Worm (Caenorhabditis elegans) whole organism, L3 larva: ENCODE data around the gene sra-36.
A peak's percentile ranks its signal among the peaks of the same experiment; 100 is the strongest.

ENCODE experiments used
- R02D3.7 ChIP-seq: fragments of 150-350 bp; optimal IDR thresholded peaks from 2 replicates; lab custom pipeline; 2014; ENCODE audit warnings: missing biosample characterization, missing genetic modification characterization
- ZK546.5 ChIP-seq: sonication (generic microtip); optimal IDR thresholded peaks from 2 replicates; lab custom pipeline; 2017; ENCODE audit warnings: missing biosample characterization, missing genetic modification characterization
- aly-2 ChIP-seq: fragments of 150-350 bp; optimal IDR thresholded peaks from 2 replicates; lab custom pipeline; 2014; ENCODE audit warnings: missing biosample characterization, missing genetic modification characterization
- ama-1 ChIP-seq: fragments of 150-350 bp; optimal IDR thresholded peaks from 2 replicates; lab custom pipeline; 2018
- ceh-16 ChIP-seq: sonication (generic microtip); optimal IDR thresholded peaks from 2 replicates; lab custom pipeline; 2017; ENCODE audit warnings: missing biosample characterization, missing genetic modification characterization
- ceh-82 ChIP-seq: fragments of 150-350 bp; optimal IDR thresholded peaks from 2 replicates; lab custom pipeline; 2014; ENCODE audit warnings: missing biosample characterization, missing genetic modification characterization
- egl-5 ChIP-seq: fragments of 150-350 bp; optimal IDR thresholded peaks from 2 replicates; lab custom pipeline; 2017; ENCODE audit warnings: missing biosample characterization, missing genetic modification reagents, missing genetic modification characterization, inconsistent platforms
- elt-1 ChIP-seq: fragments of 150-350 bp; optimal IDR thresholded peaks from 2 replicates; lab custom pipeline; 2014; ENCODE audit warnings: missing biosample characterization, missing genetic modification characterization
- elt-2 ChIP-seq: sonication (generic microtip); optimal IDR thresholded peaks from 2 replicates; lab custom pipeline; 2016; ENCODE audit warnings: missing genetic modification reagents, mild to moderate bottlenecking, missing genetic modification characterization, missing compliant biosample characterization
- elt-3 ChIP-seq, 3 experiments: fragments of 150-350 bp in 1 of 3; sonication (generic microtip) in 2 of 3; optimal IDR thresholded peaks; 2 replicates in 2 of 3; 4 replicates in 1 of 3; lab custom pipeline; 2014 to 2017; ENCODE audit warnings: missing biosample characterization in 3 of 3, missing genetic modification characterization in 3 of 3
- eor-1 ChIP-seq, 2 experiments: fragments of 150-350 bp; optimal IDR thresholded peaks; 2 replicates each; lab custom pipeline; 2014 to 2018; ENCODE audit warnings: missing biosample characterization in 2 of 2, missing genetic modification characterization in 2 of 2
- fkh-10 ChIP-seq: sonication (generic microtip); optimal IDR thresholded peaks from 2 replicates; lab custom pipeline; 2017; ENCODE audit warnings: missing biosample characterization, missing genetic modification reagents, missing genetic modification characterization
- fkh-2 ChIP-seq: fragments of 150-350 bp; optimal IDR thresholded peaks from 2 replicates; lab custom pipeline; 2014; ENCODE audit warnings: missing biosample characterization, missing genetic modification reagents, missing genetic modification characterization
- hmg-11 ChIP-seq: sonication (generic microtip); optimal IDR thresholded peaks from 2 replicates; lab custom pipeline; 2016; ENCODE audit warnings: missing genetic modification characterization, missing compliant biosample characterization
- jun-1 ChIP-seq: fragments of 150-350 bp; optimal IDR thresholded peaks from 2 replicates; lab custom pipeline; 2014; ENCODE audit warnings: missing biosample characterization, missing genetic modification reagents, missing genetic modification characterization
- lin-39 ChIP-seq: fragments of 150-350 bp; optimal IDR thresholded peaks from 2 replicates; lab custom pipeline; 2018; ENCODE audit warnings: missing biosample characterization, missing genetic modification reagents, missing genetic modification characterization
- lsy-12 ChIP-seq: sonication (generic microtip); optimal IDR thresholded peaks from 2 replicates; lab custom pipeline; 2016; ENCODE audit warnings: mild to moderate bottlenecking, missing genetic modification characterization, missing compliant biosample characterization
- mdl-1 ChIP-seq: fragments of 150-350 bp; optimal IDR thresholded peaks from 2 replicates; lab custom pipeline; 2014; ENCODE audit warnings: missing biosample characterization, missing genetic modification characterization
- mml-1 ChIP-seq: fragments of 150-350 bp; sonication (generic microtip); optimal IDR thresholded peaks from 3 replicates; lab custom pipeline; 2014; ENCODE audit warnings: missing biosample characterization, missing genetic modification characterization
- nfya-1 ChIP-seq: sonication (generic microtip); optimal IDR thresholded peaks from 2 replicates; lab custom pipeline; 2017; ENCODE audit warnings: missing genetic modification characterization, mild to moderate bottlenecking, missing compliant biosample characterization, antibody characterized with exemption, moderate library complexity; ENCODE audit not compliant: insufficient read depth
- nhr-11 ChIP-seq: fragments of 150-350 bp; optimal IDR thresholded peaks from 2 replicates; lab custom pipeline; 2014; ENCODE audit warnings: missing biosample characterization, missing genetic modification characterization
- nhr-23 ChIP-seq: fragments of 150-350 bp; optimal IDR thresholded peaks from 2 replicates; lab custom pipeline; 2014; ENCODE audit warnings: missing biosample characterization, missing genetic modification reagents, missing genetic modification characterization
- nhr-25 ChIP-seq: sonication (generic microtip); optimal IDR thresholded peaks from 2 replicates; lab custom pipeline; 2017; ENCODE audit warnings: missing biosample characterization, missing genetic modification characterization
- nhr-28 ChIP-seq: fragments of 150-350 bp; optimal IDR thresholded peaks from 2 replicates; lab custom pipeline; 2014; ENCODE audit warnings: missing biosample characterization, missing genetic modification characterization
- nhr-43 ChIP-seq: sonication (generic microtip); optimal IDR thresholded peaks from 2 replicates; lab custom pipeline; 2016; ENCODE audit warnings: mild to moderate bottlenecking, missing genetic modification characterization, missing compliant biosample characterization; ENCODE audit not compliant: poor library complexity, severe bottlenecking
- nhr-67 ChIP-seq: fragments of 150-350 bp; optimal IDR thresholded peaks from 2 replicates; lab custom pipeline; 2014; ENCODE audit warnings: missing biosample characterization, missing genetic modification characterization
- pha-4 ChIP-seq: fragments of 150-350 bp; optimal IDR thresholded peaks from 2 replicates; lab custom pipeline; 2014; ENCODE audit warnings: missing biosample characterization, missing genetic modification reagents, missing genetic modification characterization
- pqm-1 ChIP-seq: fragments of 150-350 bp; optimal IDR thresholded peaks from 2 replicates; lab custom pipeline; 2017; ENCODE audit warnings: missing biosample characterization, missing genetic modification characterization, inconsistent platforms
- skn-1 ChIP-seq: fragments of 150-350 bp; optimal IDR thresholded peaks from 2 replicates; lab custom pipeline; 2014; ENCODE audit warnings: missing biosample characterization, missing genetic modification characterization
- tbx-2 ChIP-seq: sonication (generic microtip); optimal IDR thresholded peaks from 2 replicates; lab custom pipeline; 2016; ENCODE audit warnings: mild to moderate bottlenecking, missing genetic modification characterization, missing compliant biosample characterization
- unc-39 ChIP-seq: sonication (generic microtip); optimal IDR thresholded peaks from 4 replicates; lab custom pipeline; 2017; ENCODE audit warnings: missing biosample characterization, missing genetic modification characterization
- ztf-11 ChIP-seq: fragments of 150-350 bp; optimal IDR thresholded peaks from 2 replicates; lab custom pipeline; 2014; ENCODE audit warnings: missing biosample characterization, missing genetic modification characterization
- ztf-4 ChIP-seq: fragments of 150-350 bp; optimal IDR thresholded peaks from 2 replicates; lab custom pipeline; 2014; ENCODE audit warnings: missing biosample characterization, missing genetic modification characterization

The sra-36 gene

ce11 chrII:4565205-4565604, 24.7 kb upstream of the sra-36 start:
- TF ChIP-seq elt-2 (tag; lab: Kevin White, UChicago) (peak; percentile 58), unc-39 (tag; lab: Kevin White, UChicago) (no peak), lsy-12 (tag; lab: Kevin White, UChicago) (peak; percentile 24)

- TF ChIP-seq nhr-43 (tag; lab: Kevin White, UChicago), result no peak
- no peak for TF ChIP-seq ceh-82 (tag; lab: Kevin White, UChicago)
- TF ChIP-seq nhr-28 (tag; lab: Kevin White, UChicago), result no peak
- peak in 2 of 3 experiments; percentile 56 to 75 for TF ChIP-seq elt-3 (tag; optimal IDR thresholded peaks at IDR 0.05; lab: Kevin White, UChicago)
- no peak for TF ChIP-seq skn-1 (tag; lab: Kevin White, UChicago)
- no peak for TF ChIP-seq hmg-11
- TF ChIP-seq pha-4 (tag; lab: Kevin White, UChicago), result no peak
- no peak for TF ChIP-seq nhr-11
- TF ChIP-seq nhr-25 (tag; lab: Kevin White, UChicago), result no peak
- no peak for TF ChIP-seq ceh-16 (tag; lab: Kevin White, UChicago)
- TF ChIP-seq nhr-67, result no peak
- no peak for TF ChIP-seq pqm-1 (tag; lab: Kevin White, UChicago)
- TF ChIP-seq nhr-23 (tag; lab: Kevin White, UChicago), result peak; percentile 98
- no peak for TF ChIP-seq mdl-1 (tag; lab: Kevin White, UChicago)
- TF ChIP-seq lsy-12 (tag; lab: Kevin White, UChicago), result peak; percentile 21
- no peak for TF ChIP-seq ztf-11 (tag; lab: Kevin White, UChicago)
- TF ChIP-seq, all 47 proteins: peak for 3
Measured at ce11 chrII:4562503-4563000, 22.0 kb upstream of the sra-36 start, which contains the start of gene dao-2. Gene dao-2 (plus strand): TSS chrII:4562950.

- TF ChIP-seq nhr-11, result no peak
- no peak for TF ChIP-seq eor-1 (tag; optimal IDR thresholded peaks at IDR 0.05; lab: Kevin White, UChicago)
- no peak for TF ChIP-seq lin-39 (tag; lab: Kevin White, UChicago)
- peak; percentile 34 for TF ChIP-seq nhr-23 (tag; lab: Kevin White, UChicago)
- no peak for TF ChIP-seq nfya-1 (tag; lab: Kevin White, UChicago)
- no peak for TF ChIP-seq ceh-16 (tag; lab: Kevin White, UChicago)
- TF ChIP-seq pqm-1 (tag; lab: Kevin White, UChicago), result no peak
- no peak for TF ChIP-seq R02D3.7 (tag; lab: Kevin White, UChicago)
- TF ChIP-seq nhr-43 (tag; lab: Kevin White, UChicago), result peak; percentile 1
- peak; percentile 1 for TF ChIP-seq elt-1 (tag; lab: Kevin White, UChicago)
- no peak for TF ChIP-seq fkh-10 (GFP tag; lab: Kevin White, UChicago)
- TF ChIP-seq hmg-11, result no peak
- no peak for TF ChIP-seq mml-1 (tag; lab: Kevin White, UChicago)
- TF ChIP-seq lsy-12 (tag; lab: Kevin White, UChicago), result peak; percentile 40
- TF ChIP-seq jun-1, result no peak
- no peak for TF ChIP-seq ztf-11 (tag; lab: Kevin White, UChicago)
- TF ChIP-seq ZK546.5 (tag; lab: Kevin White, UChicago), result no peak
- TF ChIP-seq mdl-1 (tag; lab: Kevin White, UChicago), result no peak
- TF ChIP-seq egl-5 (tag; lab: Kevin White, UChicago), result no peak
Measured at ce11 chrII:4560068-4560467, 19.5 kb upstream of the sra-36 start, which contains the start of gene M03A1.8. Gene M03A1.8 (plus strand): TSS chrII:4560336.

ce11 chrII:4557487-4557886, 17.0 kb upstream of the sra-36 start, which contains the start of gene M03A1.3:
Gene M03A1.3 (plus strand): TSS chrII:4557787.
- no peak for TF ChIP-seq ztf-4
- TF ChIP-seq tbx-2 (tag; lab: Kevin White, UChicago), result no peak
- no peak for TF ChIP-seq ama-1
- TF ChIP-seq elt-2 (tag; lab: Kevin White, UChicago), result no peak
- TF ChIP-seq ceh-16 (tag; lab: Kevin White, UChicago), result no peak
- TF ChIP-seq fkh-2 (tag; lab: Kevin White, UChicago), result no peak
- TF ChIP-seq skn-1 (tag; lab: Kevin White, UChicago), result no peak

- TF ChIP-seq ztf-4 (peak; percentile 38), elt-2 (tag; lab: Kevin White, UChicago) (peak; percentile 76), aly-2 (tag; lab: Kevin White, UChicago) (no peak), pqm-1 (tag; lab: Kevin White, UChicago) (peak; percentile 83), nhr-25 (tag; lab: Kevin White, UChicago) (no peak), lin-39 (tag; lab: Kevin White, UChicago) (no peak)
Measured at ce11 chrII:4552088-4552487, 11.6 kb upstream of the sra-36 start.
